Worm (Caenorhabditis elegans): ENCODE measurements around the gene glb-1.

The glb-1 gene

DNA sequence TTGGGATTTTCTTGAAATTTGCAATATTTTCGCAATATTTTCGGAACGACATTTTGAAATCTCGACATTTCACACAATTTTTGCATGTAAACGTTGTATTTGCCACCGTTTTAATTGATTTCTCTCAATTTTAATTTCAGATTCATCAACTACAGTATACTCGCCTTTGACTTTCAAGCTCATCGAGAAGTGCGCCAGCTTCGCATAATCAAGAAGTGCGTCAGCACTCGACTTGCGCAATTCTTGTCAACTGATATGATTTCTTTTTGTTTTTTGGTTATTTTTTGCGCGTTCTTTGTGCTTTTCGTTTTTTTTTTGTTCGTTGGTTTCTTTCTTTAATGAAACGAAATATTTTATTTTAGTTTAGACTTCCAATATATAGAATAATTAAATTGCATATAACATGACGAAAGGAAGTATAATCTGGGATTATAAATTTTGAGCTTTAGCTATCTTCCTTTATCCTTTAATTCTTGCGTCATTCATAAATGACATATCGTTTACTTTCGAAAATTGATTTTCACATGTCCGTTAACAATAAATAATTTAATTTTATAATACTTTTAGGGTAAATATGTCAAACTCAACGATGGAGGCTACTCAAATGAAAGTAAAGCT, 35.8 kb downstream of the glb-1 start, which contains the start of gene famh-136 (continued):
- TF ChIP-seq dpl-1 (GFP tag; optimal IDR thresholded peaks at IDR 0.05) (peak; percentile 62), sdz-38 (tag; optimal IDR thresholded peaks at IDR 0.05) (no peak), F39B2.1 (GFP tag; IDR thresholded peaks at IDR 0.05) (peak; percentile 55; the same call in 1 of the 2 replicates), lin-40 (tag; optimal IDR thresholded peaks at IDR 0.05) (peak; percentile 90), attf-5 (GFP tag; optimal IDR thresholded peaks at IDR 0.05) (peak; percentile 88), lin-54 (GFP tag; optimal IDR thresholded peaks at IDR 0.05) (peak; percentile 86), lir-1 (GFP tag; conservative IDR thresholded peaks at IDR 0.05) (peak; percentile 57), ets-4 (GFP tag; optimal IDR thresholded peaks at IDR 0.05) (no peak), egl-18 (GFP tag; IDR thresholded peaks at IDR 0.05) (no peak), rcor-1 (GFP tag; IDR thresholded peaks at IDR 0.05) (peak; percentile 72), rec-8 (tag; optimal IDR thresholded peaks at IDR 0.05) (no peak), atf-7 (tag; optimal IDR thresholded peaks at IDR 0.05) (peak; percentile 31), Y67H2A.10 (GFP tag; conservative IDR thresholded peaks at IDR 0.05) (0 out of 2 replicates have a peak, but pooled peaks have one; percentile 20), lin-26 (GFP tag; IDR thresholded peaks at IDR 0.05) (no peak), akir-1 (GFP tag; optimal IDR thresholded peaks at IDR 0.05) (no peak), lsl-1 (GFP tag; optimal IDR thresholded peaks at IDR 0.05) (peak; percentile 68), ZK185.1 (tag; optimal IDR thresholded peaks at IDR 0.05; ENCODE audit: poor library complexity, severe bottlenecking) (peak; percentile 46), zim-3 (tag; optimal IDR thresholded peaks at IDR 0.05) (no peak), cebp-1 (GFP tag; IDR thresholded peaks at IDR 0.05) (peak; percentile 36; the same call in 1 of the 2 replicates), cebp-1 (tag; optimal IDR thresholded peaks at IDR 0.05) (peak; percentile 90), hlh-12 (tag; optimal IDR thresholded peaks at IDR 0.05) (no peak), madf-8 (GFP tag; conservative IDR thresholded peaks at IDR 0.05) (peak; percentile 67), efl-1 (GFP tag; optimal IDR thresholded peaks at IDR 0.05) (peak; percentile 62), ama-1 (optimal IDR thresholded peaks at IDR 0.05) (no peak), ama-1 (GFP tag; optimal IDR thresholded peaks at IDR 0.05) (no peak), lag-1 (GFP tag; IDR thresholded peaks at IDR 0.05) (no peak), egrh-3 (GFP tag; IDR thresholded peaks at IDR 0.05) (no peak), tbx-9 (tag; optimal IDR thresholded peaks at IDR 0.05; ENCODE audit: borderline replicate concordance) (no peak), die-1 (tag; optimal IDR thresholded peaks at IDR 0.05) (peak; percentile 13), ceh-100 (GFP tag; IDR thresholded peaks at IDR 0.05) (peak; percentile 49; the same call in 1 of the 2 replicates), ztf-22 (GFP tag; optimal IDR thresholded peaks at IDR 0.05) (no peak), madf-6 (GFP tag; IDR thresholded peaks at IDR 0.05) (peak; percentile 84), tbp1 (GFP tag; optimal IDR thresholded peaks at IDR 0.05) (peak; percentile 66), nhr-80 (tag; optimal IDR thresholded peaks at IDR 0.05) (peak; percentile 91), xnd-1 (tag; optimal IDR thresholded peaks at IDR 0.05) (peak; percentile 58), bed-1 (GFP tag; IDR thresholded peaks at IDR 0.05) (no peak), ceh-91 (GFP tag; IDR thresholded peaks at IDR 0.05) (peak; percentile 25; the same call in 1 of the 2 replicates), attf-3 (GFP tag; conservative IDR thresholded peaks at IDR 0.05) (peak; percentile 46; the same call in 1 of the 2 replicates), aptf-3 (GFP tag; IDR thresholded peaks at IDR 0.05) (no peak), attf-6 (GFP tag; IDR thresholded peaks at IDR 0.05) (no peak), nfya-1 (tag; optimal IDR thresholded peaks at IDR 0.05; ENCODE audit: borderline replicate concordance, insufficient read depth) (no peak), hlh-26 (GFP tag; conservative IDR thresholded peaks at IDR 0.05) (no peak), nfya-2 (GFP tag; IDR thresholded peaks at IDR 0.05) (no peak), hsf-1 (GFP tag; IDR thresholded peaks at IDR 0.05) (no peak), B0336.3 (GFP tag; IDR thresholded peaks at IDR 0.05) (peak; percentile 82), Y95B8A.8 (GFP tag; IDR thresholded peaks at IDR 0.05) (peak; percentile 75)
